Worm (Caenorhabditis elegans) whole organism, L2 larva: Measurements from ENCODE around the gene Y43F8B.18.

ENCODE experiments used
- aly-2 ChIP-seq: fragments of 150-350 bp; optimal IDR thresholded peaks from 2 replicates; lab custom pipeline; 2014; ENCODE audit warnings: missing biosample characterization, missing genetic modification characterization
- blmp-1 ChIP-seq: sonication (generic microtip); optimal IDR thresholded peaks from 2 replicates; lab custom pipeline; 2017; ENCODE audit warnings: missing genetic modification characterization, mild to moderate bottlenecking, missing compliant biosample characterization, antibody characterized with exemption, moderate library complexity; ENCODE audit not compliant: insufficient read depth
- dmd-4 ChIP-seq: sonication (generic microtip); optimal IDR thresholded peaks from 2 replicates; lab custom pipeline; 2017; ENCODE audit warnings: missing biosample characterization, missing genetic modification characterization
- mab-5 ChIP-seq: fragments of 150-350 bp; optimal IDR thresholded peaks from 2 replicates; lab custom pipeline; 2014; ENCODE audit warnings: missing biosample characterization, missing genetic modification characterization
- nhr-11 ChIP-seq: fragments of 150-350 bp; optimal IDR thresholded peaks from 2 replicates; lab custom pipeline; 2014; ENCODE audit warnings: missing biosample characterization, missing genetic modification characterization
- nhr-129 ChIP-seq: fragments of 150-350 bp; optimal IDR thresholded peaks from 2 replicates; lab custom pipeline; 2014; ENCODE audit warnings: missing biosample characterization, missing genetic modification characterization
- nhr-237 ChIP-seq: fragments of 150-350 bp; optimal IDR thresholded peaks from 2 replicates; lab custom pipeline; 2014; ENCODE audit warnings: missing biosample characterization, missing genetic modification characterization
- snpc-4 ChIP-seq: fragments of 150-350 bp; optimal IDR thresholded peaks from 2 replicates; lab custom pipeline; 2014; ENCODE audit warnings: missing biosample characterization, missing genetic modification characterization
- unc-62 ChIP-seq: fragments of 150-350 bp; optimal IDR thresholded peaks from 2 replicates; lab custom pipeline; 2014; ENCODE audit warnings: missing biosample characterization, missing genetic modification reagents, missing genetic modification characterization
- ztf-11 ChIP-seq: sonication (generic microtip); optimal IDR thresholded peaks from 2 replicates; lab custom pipeline; 2017; ENCODE audit warnings: missing biosample characterization, missing genetic modification characterization

DNA sequence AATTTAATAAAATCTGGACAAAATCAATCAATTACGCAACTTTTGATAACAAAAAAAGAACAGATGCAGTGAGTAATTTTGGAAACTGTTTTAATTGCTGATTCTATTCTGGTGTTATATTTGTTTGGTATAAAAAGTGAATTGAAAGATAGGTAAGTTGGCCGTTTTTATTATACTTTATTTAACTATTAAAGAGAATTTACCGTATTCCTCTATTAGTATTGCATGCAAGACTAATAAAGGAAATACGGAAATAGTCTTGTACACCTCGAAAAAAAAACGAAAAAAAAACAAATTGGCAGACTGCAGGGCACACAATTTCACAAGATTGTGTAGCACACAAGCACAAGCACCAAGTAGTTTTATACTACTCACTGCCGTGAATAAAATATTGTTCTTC is 23.2 kb upstream of the Y43F8B.18 start, which contains the start of gene Y43F8B.25:
- TF ChIP-seq mab-5 (tag; lab: Kevin White, UChicago) (no peak), snpc-4 (no peak), blmp-1 (no peak), dmd-4 (no peak), nhr-11 (tag; lab: Kevin White, UChicago) (no peak), nhr-129 (no peak), nhr-237 (tag; lab: Kevin White, UChicago) (no peak), unc-62 (no peak), ztf-11 (tag; lab: Kevin White, UChicago) (no peak), aly-2 (tag; lab: Kevin White, UChicago) (no peak)
